Fruit fly (Drosophila melanogaster): Measurements from ENCODE around the gene CG45076.
A peak's percentile ranks its signal among the peaks of the same experiment; 100 is the strongest.

Gene CG45076

DNA sequence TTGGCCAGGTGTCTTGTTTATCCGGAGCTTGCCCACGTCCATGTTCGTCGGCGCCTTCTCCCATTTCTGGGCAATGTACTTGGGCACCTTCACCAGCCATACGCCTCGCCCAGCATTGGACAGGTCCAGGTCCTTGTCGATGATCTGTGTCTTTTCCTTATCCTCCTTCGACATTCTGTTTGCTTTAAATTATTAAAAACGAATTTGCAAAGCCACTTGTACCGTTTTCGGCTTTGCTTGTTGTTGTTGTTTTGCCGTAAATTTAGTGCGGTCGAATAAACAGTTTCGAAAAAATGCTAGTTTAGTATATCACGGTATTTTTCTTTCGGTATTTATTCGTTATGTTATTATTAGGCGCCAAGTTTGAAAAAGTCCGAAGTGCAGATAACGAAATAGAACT, 9.6 kb downstream of the CG45076 start, which contains the start of gene TfIIFbeta:
Gene TfIIFbeta (minus strand): TSS at position 279 of the 400 bp plus-strand sequence.
- TF ChIP-seq Gug (GFP tag; IDR thresholded peaks at IDR 0.05) (no peak), Sox14 (GFP tag; optimal IDR thresholded peaks at IDR 0.05) (no peak), CG8319 (GFP tag; optimal IDR thresholded peaks at IDR 0.05) (no peak), CG34406 (GFP tag; optimal IDR thresholded peaks at IDR 0.05) (no peak), CG7368 (GFP tag; optimal IDR thresholded peaks at IDR 0.05) (no peak), topi (GFP tag; optimal IDR thresholded peaks at IDR 0.05) (no peak), CG11902 (GFP tag; optimal IDR thresholded peaks at IDR 0.05) (no peak), salr (GFP tag; optimal IDR thresholded peaks at IDR 0.05) (no peak), Blimp-1 (GFP tag; optimal IDR thresholded peaks at IDR 0.05) (no peak), Hr38 (GFP tag; optimal IDR thresholded peaks at IDR 0.05) (no peak), lz (GFP tag; optimal IDR thresholded peaks at IDR 0.05) (no peak), dac (GFP tag; optimal IDR thresholded peaks at IDR 0.05) (no peak), CG8119 (GFP tag; IDR thresholded peaks at IDR 0.05) (no peak), fd59A (GFP tag; optimal IDR thresholded peaks at IDR 0.05) (no peak), CG6808 (GFP tag; optimal IDR thresholded peaks at IDR 0.05) (no peak), ss (GFP tag; optimal IDR thresholded peaks at IDR 0.05) (no peak), CG9139 (GFP tag; optimal IDR thresholded peaks at IDR 0.05) (no peak), dsx (GFP tag; optimal IDR thresholded peaks at IDR 0.05; ENCODE audit: poor library complexity, severe bottlenecking) (no peak), Lpt (GFP tag; optimal IDR thresholded peaks at IDR 0.05) (no peak), Hr4 (GFP tag; optimal IDR thresholded peaks at IDR 0.05) (no peak)

DNA sequence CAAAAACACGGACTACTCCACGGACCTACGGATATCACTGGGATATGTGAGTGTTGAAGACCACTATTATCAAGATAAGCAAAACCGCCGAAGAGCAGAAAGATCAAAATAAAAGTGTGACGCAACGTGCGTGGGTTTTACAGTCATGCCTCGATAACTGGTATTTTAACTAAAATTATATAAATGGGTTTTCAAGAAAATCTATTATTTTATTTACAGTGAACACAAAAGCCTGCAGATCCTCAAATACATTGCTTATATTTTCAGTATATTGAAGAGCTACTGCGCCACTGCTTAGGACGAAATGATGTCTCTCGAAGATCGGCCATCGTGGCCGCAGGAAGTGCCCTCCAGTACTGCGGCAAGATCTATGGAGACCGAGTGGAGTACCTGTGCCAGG, 15.2 kb downstream of the CG45076 start:
- TF ChIP-seq Smox (GFP tag; optimal IDR thresholded peaks at IDR 0.05) (peak; percentile 5), CG31627 (GFP tag; optimal IDR thresholded peaks at IDR 0.05) (peak; percentile 26), CG11294 (GFP tag; IDR thresholded peaks at IDR 0.05) (0 out of 2 replicates have a peak, but pooled peaks have one; percentile 14), Hr39 (GFP tag; optimal IDR thresholded peaks at IDR 0.05) (no peak), esn (GFP tag; optimal IDR thresholded peaks at IDR 0.05) (peak; percentile 20)

DNA sequence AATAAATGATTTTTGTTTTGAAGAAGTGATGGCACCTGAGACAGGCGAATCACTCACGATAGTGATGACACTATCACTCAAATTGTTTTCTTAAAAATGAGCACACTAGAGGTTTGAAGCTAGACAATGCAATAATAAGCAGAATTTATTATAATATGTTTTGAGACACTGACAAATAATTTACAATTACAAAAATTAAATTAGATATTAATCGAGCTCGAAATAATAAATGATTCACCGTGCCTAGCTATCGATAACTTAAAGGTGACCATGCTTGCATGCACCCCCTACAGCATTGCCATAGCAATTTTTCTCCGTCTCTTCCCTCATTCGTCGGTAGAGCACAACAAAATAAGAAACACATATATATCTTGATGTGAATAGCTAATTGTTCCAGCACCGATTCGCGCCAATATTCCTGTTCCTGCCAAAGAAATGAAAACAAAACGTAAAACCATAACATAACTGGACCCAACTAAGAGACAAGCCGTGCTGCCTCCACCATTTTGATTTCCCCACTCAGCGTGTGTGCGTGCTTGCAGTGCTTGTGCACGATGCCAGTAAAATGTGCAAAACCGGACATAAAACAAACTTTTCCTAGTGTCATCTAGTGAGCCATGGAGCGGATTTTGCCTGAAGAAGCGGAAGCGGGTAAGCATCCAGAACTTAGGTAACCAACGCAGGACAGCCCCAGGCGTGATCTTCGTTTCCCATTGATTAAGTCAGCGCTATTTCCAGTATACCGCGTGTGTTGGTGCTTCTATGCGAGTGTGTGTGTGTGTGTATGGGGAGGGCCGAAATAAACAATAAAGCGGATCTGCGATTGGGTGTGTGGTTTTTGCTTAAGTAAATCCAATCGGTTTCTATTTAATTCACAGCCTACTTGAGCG, 16.0 kb downstream of the CG45076 start, which contains the start of the genes MED7 and Cap-H2:
Gene MED7 (minus strand): TSS at position 67 of the 890 bp plus-strand sequence.
Gene Cap-H2 (plus strand): TSS at position 345 of the 890 bp plus-strand sequence.
- no peak for TF ChIP-seq CG32006 (GFP tag; optimal IDR thresholded peaks at IDR 0.05)
- TF ChIP-seq Ets96B (tag; optimal IDR thresholded peaks at IDR 0.05): peak; percentile 60
- TF ChIP-seq cyc (GFP tag; optimal IDR thresholded peaks at IDR 0.05): peak; percentile 77
- TF ChIP-seq Eip78C (GFP tag): peak; percentile 94
- no peak for TF ChIP-seq CG4318 (GFP tag; optimal IDR thresholded peaks at IDR 0.05)
- peak; percentile 33 for TF ChIP-seq CG11762 (GFP tag; optimal IDR thresholded peaks at IDR 0.05; ENCODE audit: insufficient read depth)
- no peak for TF ChIP-seq CG6854 (GFP tag; optimal IDR thresholded peaks at IDR 0.05)
- TF ChIP-seq Sox14 (GFP tag; optimal IDR thresholded peaks at IDR 0.05): peak; percentile 76
- no peak for TF ChIP-seq CG6808 (GFP tag; optimal IDR thresholded peaks at IDR 0.05)
- peak; percentile 78 for TF ChIP-seq Hr4 (GFP tag; optimal IDR thresholded peaks at IDR 0.05)
- peak; percentile 61; the same call in 1 of the 3 replicates for TF ChIP-seq eg (GFP tag; IDR thresholded peaks at IDR 0.05)
- no peak for TF ChIP-seq CG16779 (tag; optimal IDR thresholded peaks at IDR 0.05)
- TF ChIP-seq Sox15 (GFP tag; optimal IDR thresholded peaks at IDR 0.05): peak; percentile 62
- TF ChIP-seq fd85E (GFP tag; optimal IDR thresholded peaks at IDR 0.05): no peak
- TF ChIP-seq Hr38 (GFP tag; optimal IDR thresholded peaks at IDR 0.05): no peak
- TF ChIP-seq CG9139 (GFP tag; optimal IDR thresholded peaks at IDR 0.05): no peak
- peak; percentile 54 for TF ChIP-seq CG7368 (GFP tag; optimal IDR thresholded peaks at IDR 0.05)
- no peak for TF ChIP-seq CG6792 (GFP tag; optimal IDR thresholded peaks at IDR 0.05)
- peak; percentile 81 for TF ChIP-seq lz (GFP tag; optimal IDR thresholded peaks at IDR 0.05)
- peak; percentile 77 for TF ChIP-seq Eip75B (GFP tag; optimal IDR thresholded peaks at IDR 0.05)
- TF ChIP-seq Eip93F (GFP tag; optimal IDR thresholded peaks at IDR 0.05): no peak
- peak; percentile 83 for TF ChIP-seq topi (GFP tag; optimal IDR thresholded peaks at IDR 0.05)
- TF ChIP-seq achi (GFP tag; optimal IDR thresholded peaks at IDR 0.05): peak; percentile 58
- no peak for TF ChIP-seq fkh (GFP tag; optimal IDR thresholded peaks at IDR 0.05)
- TF ChIP-seq fd59A (GFP tag; optimal IDR thresholded peaks at IDR 0.05): no peak
- TF ChIP-seq Smox (GFP tag; optimal IDR thresholded peaks at IDR 0.05): peak; percentile 80
- no peak for TF ChIP-seq CG15336 (GFP tag; IDR thresholded peaks at IDR 0.05)
- peak; percentile 76 for TF ChIP-seq pdm3 (GFP tag; optimal IDR thresholded peaks at IDR 0.05)
- TF ChIP-seq dsx (GFP tag; optimal IDR thresholded peaks at IDR 0.05; ENCODE audit: poor library complexity, severe bottlenecking): no peak
- peak; percentile 65 for TF ChIP-seq Gug (GFP tag; IDR thresholded peaks at IDR 0.05)
- no peak for TF ChIP-seq dac (GFP tag; optimal IDR thresholded peaks at IDR 0.05)
- no peak for TF ChIP-seq CG1621 (tag; optimal IDR thresholded peaks at IDR 0.05)
- peak; percentile 44; the same call in 1 of the 3 replicates for TF ChIP-seq CG8119 (GFP tag; IDR thresholded peaks at IDR 0.05)
- no peak for TF ChIP-seq ss (GFP tag; optimal IDR thresholded peaks at IDR 0.05)
